Fruit fly (Drosophila melanogaster): Measurements from ENCODE around the gene CG9626.

CG9626 gene

DNA sequence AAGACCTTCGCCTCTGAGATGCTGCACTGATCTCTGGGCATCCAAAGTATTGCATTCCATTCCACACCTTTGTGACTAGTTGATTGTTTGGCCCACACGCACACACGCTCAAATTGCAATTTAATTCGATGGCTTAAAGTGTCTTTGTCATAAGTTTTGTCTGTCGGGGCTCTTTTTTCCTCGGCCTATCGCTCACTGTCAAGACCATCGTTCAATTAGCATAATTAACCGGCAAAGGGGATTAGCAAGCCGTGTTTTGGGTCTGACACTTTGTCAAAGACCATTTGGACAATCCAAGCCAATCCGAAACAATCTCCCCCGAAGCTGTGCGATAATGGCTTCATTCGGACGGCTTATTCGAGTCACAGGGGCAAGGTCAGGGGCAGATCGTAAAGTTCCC lies 46.4 kb downstream of the CG9626 start:
- TF ChIP-seq pan (optimal IDR thresholded peaks at IDR 0.05) (no peak), psq (optimal IDR thresholded peaks at IDR 0.05) (no peak), usp (GFP tag; optimal IDR thresholded peaks at IDR 0.05) (no peak), EcR (GFP tag; optimal IDR thresholded peaks at IDR 0.05) (no peak), Dll (optimal IDR thresholded peaks at IDR 0.05) (no peak), CG8478 (optimal IDR thresholded peaks at IDR 0.05) (no peak)

DNA sequence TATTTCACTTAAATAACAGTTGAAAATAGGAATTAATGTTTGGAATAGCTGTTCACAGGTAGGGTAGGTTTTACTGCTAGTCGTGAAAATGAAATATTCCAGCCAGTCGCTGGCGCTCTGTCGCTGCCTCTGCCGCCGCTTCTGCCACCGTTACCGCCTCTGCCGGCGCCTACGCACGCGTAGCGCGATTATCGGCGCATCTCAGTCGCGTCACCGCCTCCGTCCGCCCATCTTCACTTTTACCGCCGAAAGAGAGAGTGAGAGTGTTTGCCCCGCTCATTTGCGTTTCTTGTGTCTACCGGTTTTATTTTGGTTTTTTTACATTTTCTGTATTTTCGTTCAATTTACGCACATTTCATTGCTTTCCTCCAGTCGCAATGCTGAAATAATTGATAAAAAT lies 49.2 kb downstream of the CG9626 start:
- TF ChIP-seq psq (optimal IDR thresholded peaks at IDR 0.05): no peak
- TF ChIP-seq usp (GFP tag; optimal IDR thresholded peaks at IDR 0.05): no peak
- no peak for TF ChIP-seq CG8478 (optimal IDR thresholded peaks at IDR 0.05)
- no peak for TF ChIP-seq pan (optimal IDR thresholded peaks at IDR 0.05)
- TF ChIP-seq EcR (GFP tag; optimal IDR thresholded peaks at IDR 0.05): no peak
- no peak for TF ChIP-seq Dll (optimal IDR thresholded peaks at IDR 0.05)

DNA sequence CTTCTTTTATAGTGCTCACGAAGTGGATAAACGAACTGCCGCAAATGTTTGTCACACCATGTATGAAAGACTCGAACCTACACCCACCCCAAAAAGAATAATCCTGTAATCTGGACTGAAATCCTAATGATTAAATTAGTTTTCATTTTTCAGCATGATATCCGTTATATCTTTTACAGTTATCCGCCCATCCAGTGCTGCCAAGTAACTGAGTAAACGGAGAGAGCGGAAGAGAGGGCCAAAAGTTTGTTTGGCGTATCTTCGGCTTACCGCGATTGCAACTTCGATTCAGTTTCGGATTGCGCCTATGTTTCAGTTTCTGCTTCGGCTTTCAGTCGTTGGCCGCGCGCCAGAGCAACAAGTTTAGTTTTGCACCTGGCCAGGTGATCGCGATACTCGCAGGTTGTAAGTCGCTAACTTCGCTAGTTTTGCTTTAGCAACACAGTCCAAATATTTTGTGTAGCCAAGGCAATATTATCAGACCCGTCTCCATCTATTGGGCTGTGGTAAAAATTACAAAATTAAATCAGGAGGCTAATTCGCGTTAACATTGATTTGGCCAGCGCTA lies 50.5 kb downstream of the CG9626 start, which contains the start of gene mtg:
Gene mtg (plus strand): TSS at position 332 of the 568 bp plus-strand sequence.
- TF ChIP-seq pan (optimal IDR thresholded peaks at IDR 0.05): no peak
- TF ChIP-seq EcR (GFP tag; optimal IDR thresholded peaks at IDR 0.05): no peak
- TF ChIP-seq usp (GFP tag; optimal IDR thresholded peaks at IDR 0.05): no peak
- TF ChIP-seq psq (optimal IDR thresholded peaks at IDR 0.05): no peak
- no peak for TF ChIP-seq Dll (optimal IDR thresholded peaks at IDR 0.05)
- TF ChIP-seq CG8478 (optimal IDR thresholded peaks at IDR 0.05): no peak

DNA sequence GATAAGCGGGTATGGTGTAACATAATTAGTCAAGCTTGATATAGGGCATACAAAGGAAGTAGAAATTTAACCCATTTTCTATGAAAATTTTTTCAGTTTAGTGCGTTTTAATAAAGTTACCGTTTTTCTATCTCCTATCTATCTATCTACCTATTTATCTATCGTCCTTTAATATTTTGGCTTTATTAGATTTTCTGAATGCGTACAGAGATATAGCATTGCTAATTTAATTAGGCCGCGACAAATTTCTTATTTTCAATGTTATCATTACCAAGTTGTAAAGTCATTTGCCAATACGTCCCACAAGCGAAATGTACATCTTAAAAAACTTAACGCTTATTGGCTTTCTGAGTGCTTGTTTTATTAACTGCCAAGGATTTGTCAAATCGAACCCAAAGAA lies 52.6 kb downstream of the CG9626 start, which contains the start of gene CG15864:
Gene CG15864 (plus strand): TSS at position 301 of the 400 bp plus-strand sequence.
- TF ChIP-seq EcR (GFP tag; optimal IDR thresholded peaks at IDR 0.05): no peak
- no peak for TF ChIP-seq pan (optimal IDR thresholded peaks at IDR 0.05)
- no peak for TF ChIP-seq psq (optimal IDR thresholded peaks at IDR 0.05)
- TF ChIP-seq CG8478 (optimal IDR thresholded peaks at IDR 0.05): no peak
- no peak for TF ChIP-seq Dll (optimal IDR thresholded peaks at IDR 0.05)
- no peak for TF ChIP-seq usp (GFP tag; optimal IDR thresholded peaks at IDR 0.05)

Measured in whole organism.